Fruit fly (Drosophila melanogaster) whole organism, embryonic: Measurements from ENCODE around the gene CG10866.

Experiments
- Aef1 ChIP-seq: fragments of 200-800 bp; sonication (Bioruptor generic); IDR thresholded peaks from 3 replicates; pipeline ENCODE4 v1.3.6; 2022; ENCODE audit warnings: missing biosample characterization, missing genetic modification characterization
- Asciz ChIP-seq: fragments of 200-800 bp; sonication (Bioruptor generic); optimal IDR thresholded peaks from 2 replicates; lab custom pipeline; 2017; ENCODE audit warnings: missing biosample characterization, mild to moderate bottlenecking, missing genetic modification characterization, missing genetic modification reagents
- Bteb2 ChIP-seq: fragments of 200-800 bp; sonication (Bioruptor generic); optimal IDR thresholded peaks from 2 replicates; lab custom pipeline; 2016; ENCODE audit warnings: missing biosample characterization, missing genetic modification characterization
- CG15514 ChIP-seq: fragments of 200-800 bp; sonication (Bioruptor generic); optimal IDR thresholded peaks from 3 replicates; lab custom pipeline; 2017; ENCODE audit warnings: missing biosample characterization, missing genetic modification characterization, mild to moderate bottlenecking, moderate library complexity, missing genetic modification reagents
- CG15696 ChIP-seq: fragments of 200-800 bp; sonication (Bioruptor generic); optimal IDR thresholded peaks from 2 replicates; lab custom pipeline; 2019; ENCODE audit warnings: missing biosample characterization, mild to moderate bottlenecking, missing genetic modification characterization, moderate library complexity
- CG17568 ChIP-seq: fragments of 200-800 bp; sonication (Bioruptor generic); optimal IDR thresholded peaks from 2 replicates; lab custom pipeline; 2018; ENCODE audit warnings: missing biosample characterization, mild to moderate bottlenecking, missing genetic modification characterization, moderate library complexity
- CG2678 ChIP-seq: fragments of 200-800 bp; sonication (Bioruptor generic); optimal IDR thresholded peaks from 3 replicates; lab custom pipeline; 2019; ENCODE audit warnings: missing biosample characterization, mild to moderate bottlenecking, missing genetic modification characterization, moderate library complexity
- CG2875 ChIP-seq: fragments of 200-800 bp; sonication (Bioruptor generic); optimal IDR thresholded peaks from 2 replicates; lab custom pipeline; 2017; ENCODE audit warnings: missing biosample characterization, mild to moderate bottlenecking, missing genetic modification characterization, missing genetic modification reagents
- CG2889 ChIP-seq: fragments of 200-800 bp; sonication (Bioruptor generic); IDR thresholded peaks from 3 replicates; pipeline ENCODE4 v1.3.6; 2022; ENCODE audit warnings: missing biosample characterization, missing genetic modification characterization
- CG30020 ChIP-seq: fragments of 200-800 bp; optimal IDR thresholded peaks from 2 replicates; lab custom pipeline; 2019; ENCODE audit warnings: missing biosample characterization, mild to moderate bottlenecking, missing genetic modification characterization, moderate library complexity
- CG30431 ChIP-seq: fragments of 200-800 bp; sonication (Bioruptor generic); optimal IDR thresholded peaks from 2 replicates; lab custom pipeline; 2017; ENCODE audit warnings: missing biosample characterization, missing genetic modification characterization
- CG32767 ChIP-seq: fragments of 200-800 bp; sonication (Bioruptor generic); IDR thresholded peaks from 2 replicates; pipeline ENCODE4 v1.3.6; 2022; ENCODE audit warnings: missing biosample characterization, missing genetic modification characterization
- CG34422 ChIP-seq: fragments of 200-800 bp; sonication (Bioruptor generic); IDR thresholded peaks from 3 replicates; pipeline ENCODE4 v1.3.6; 2022; ENCODE audit warnings: missing biosample characterization, missing genetic modification characterization
- CG5180 ChIP-seq: fragments of 200-800 bp; sonication (Bioruptor generic); optimal IDR thresholded peaks from 3 replicates; lab custom pipeline; 2017; ENCODE audit warnings: missing biosample characterization, missing genetic modification characterization, mild to moderate bottlenecking, moderate library complexity, missing genetic modification reagents
- CG6689 ChIP-seq: fragments of 200-800 bp; sonication (Bioruptor generic); IDR thresholded peaks from 2 replicates; pipeline ENCODE4 v1.3.6; 2022; ENCODE audit warnings: missing biosample characterization, missing genetic modification characterization
- CG9437 ChIP-seq: fragments of 200-800 bp; sonication (Bioruptor generic); optimal IDR thresholded peaks from 2 replicates; lab custom pipeline; 2018; ENCODE audit warnings: missing biosample characterization, mild to moderate bottlenecking, missing genetic modification characterization
- CG9817 ChIP-seq: fragments of 200-800 bp; sonication (Bioruptor generic); optimal IDR thresholded peaks from 2 replicates; lab custom pipeline; 2018; ENCODE audit warnings: missing biosample characterization, mild to moderate bottlenecking, missing genetic modification characterization, moderate library complexity
- D19A ChIP-seq: fragments of 200-800 bp; optimal IDR thresholded peaks from 3 replicates; lab custom pipeline; 2019; ENCODE audit warnings: missing biosample characterization, mild to moderate bottlenecking, missing genetic modification characterization, moderate library complexity
- Hr78 ChIP-seq, 2 experiments: fragments of 200-800 bp in 1 of 2; fragments of >200 bp in 1 of 2; sonication (Bioruptor generic) in 1 of 2; optimal IDR thresholded peaks; 2 replicates each; lab custom pipeline; 2017 to 2019; ENCODE audit warnings: missing biosample characterization in 2 of 2, missing genetic modification characterization in 2 of 2, mild to moderate bottlenecking in 1 of 2, moderate library complexity in 1 of 2
- Jarid2 ChIP-seq: fragments of 200-800 bp; sonication (Bioruptor generic); optimal IDR thresholded peaks from 3 replicates; lab custom pipeline; 2017; ENCODE audit warnings: mild to moderate bottlenecking, missing biosample characterization, missing genetic modification reagents, missing genetic modification characterization
- MTF-1 ChIP-seq: fragments of 200-800 bp; sonication (Bioruptor generic); optimal IDR thresholded peaks from 2 replicates; lab custom pipeline; 2018; ENCODE audit warnings: missing biosample characterization, mild to moderate bottlenecking, missing genetic modification characterization, borderline replicate concordance
- Max ChIP-seq: fragments of 200-800 bp; sonication (Bioruptor generic); optimal IDR thresholded peaks from 2 replicates; lab custom pipeline; 2016; ENCODE audit warnings: missing biosample characterization, mild to moderate bottlenecking, missing genetic modification characterization
- NC2α ChIP-seq: fragments of 200-800 bp; sonication (Bioruptor generic); optimal IDR thresholded peaks from 2 replicates; lab custom pipeline; 2016; ENCODE audit warnings: missing biosample characterization, missing genetic modification characterization
- Pdp1 ChIP-seq, 2 experiments: fragments of 200-800 bp; sonication (Bioruptor generic); optimal IDR thresholded peaks; 3 replicates each; lab custom pipeline; 2016; ENCODE audit warnings: missing biosample characterization in 2 of 2, missing genetic modification characterization in 2 of 2, mild to moderate bottlenecking in 1 of 2, moderate library complexity in 1 of 2
- Ptx1 ChIP-seq: fragments of 200-800 bp; sonication (Bioruptor generic); IDR thresholded peaks from 2 replicates; pipeline ENCODE4 v1.3.6; 2022; ENCODE audit warnings: missing biosample characterization, missing genetic modification characterization
- Rfx ChIP-seq: fragments of 200-800 bp; sonication (Bioruptor generic); IDR thresholded peaks from 2 replicates; pipeline ENCODE4 v1.3.6; 2022; ENCODE audit warnings: missing biosample characterization, missing genetic modification characterization
- Sox102F ChIP-seq: fragments of 200-800 bp; sonication (Bioruptor generic); optimal IDR thresholded peaks from 2 replicates; lab custom pipeline; 2018; ENCODE audit warnings: missing biosample characterization, mild to moderate bottlenecking, missing genetic modification characterization, moderate library complexity
- Taf1 ChIP-seq: fragments of 200-800 bp; sonication (Bioruptor generic); IDR thresholded peaks from 2 replicates; pipeline ENCODE4 v1.3.6; 2022; ENCODE audit warnings: missing biosample characterization, missing genetic modification characterization
- aop ChIP-seq: fragments of 200-800 bp; sonication (Bioruptor generic); IDR thresholded peaks from 2 replicates; pipeline ENCODE4 v1.3.6; 2022; ENCODE audit warnings: missing biosample characterization, missing genetic modification characterization
- ase ChIP-seq: fragments of 200-800 bp; sonication (Bioruptor generic); IDR thresholded peaks from 3 replicates; pipeline ENCODE4 v1.3.6; 2022; ENCODE audit warnings: missing biosample characterization, missing genetic modification characterization
- cg ChIP-seq: fragments of 200-800 bp; sonication (Bioruptor generic); optimal IDR thresholded peaks from 3 replicates; lab custom pipeline; 2019; ENCODE audit warnings: missing biosample characterization, mild to moderate bottlenecking, missing genetic modification characterization, moderate library complexity
- chif ChIP-seq, 2 experiments: fragments of 200-800 bp; sonication (Bioruptor generic); optimal IDR thresholded peaks; 3 replicates each; lab custom pipeline; 2016; ENCODE audit warnings: missing biosample characterization in 2 of 2, missing genetic modification characterization in 2 of 2
- croc ChIP-seq: fragments of 200-800 bp; sonication (Bioruptor generic); conservative IDR thresholded peaks from 3 replicates; pipeline ENCODE4 v1.3.6; 2022; ENCODE audit warnings: missing biosample characterization, missing genetic modification characterization
- crp ChIP-seq, 2 experiments: fragments of 200-800 bp; sonication (Bioruptor generic); optimal IDR thresholded peaks; 2 replicates in 1 of 2; 3 replicates in 1 of 2; lab custom pipeline; 2017; ENCODE audit warnings: missing biosample characterization in 2 of 2, missing genetic modification characterization in 2 of 2, mild to moderate bottlenecking in 1 of 2, moderate library complexity in 1 of 2
- cwo ChIP-seq: fragments of 200-800 bp; sonication (Bioruptor generic); optimal IDR thresholded peaks from 3 replicates; lab custom pipeline; 2017; ENCODE audit warnings: missing biosample characterization, missing genetic modification characterization, mild to moderate bottlenecking, moderate library complexity, missing genetic modification reagents
- dimm ChIP-seq: fragments of 200-800 bp; sonication (Bioruptor generic); IDR thresholded peaks from 2 replicates; pipeline ENCODE4 v1.3.6; 2022; ENCODE audit warnings: missing biosample characterization, missing genetic modification characterization
- ems ChIP-seq: fragments of 200-800 bp; sonication (Bioruptor generic); optimal IDR thresholded peaks from 3 replicates; lab custom pipeline; 2016; ENCODE audit warnings: missing biosample characterization, missing genetic modification characterization
- fd102C ChIP-seq: fragments of 200-800 bp; sonication (Bioruptor generic); optimal IDR thresholded peaks from 2 replicates; lab custom pipeline; 2018; ENCODE audit warnings: missing biosample characterization, mild to moderate bottlenecking, missing genetic modification characterization, moderate library complexity
- gce ChIP-seq: fragments of 200-800 bp; sonication (Bioruptor generic); IDR thresholded peaks from 3 replicates; pipeline ENCODE4 v1.3.6; 2022; ENCODE audit warnings: missing biosample characterization, missing genetic modification characterization
- ham ChIP-seq: fragments of 200-800 bp; sonication (Bioruptor generic); IDR thresholded peaks from 2 replicates; pipeline ENCODE4 v1.3.6; 2022; ENCODE audit warnings: missing biosample characterization, missing genetic modification characterization
- insv ChIP-seq, 2 experiments: fragments of 200-800 bp; sonication (Bioruptor generic); optimal IDR thresholded peaks; 3 replicates each; lab custom pipeline; 2016 to 2018; ENCODE audit warnings: missing biosample characterization in 2 of 2, missing genetic modification characterization in 2 of 2
- jing ChIP-seq: fragments of 200-800 bp; sonication (Bioruptor generic); optimal IDR thresholded peaks from 2 replicates; lab custom pipeline; 2018; ENCODE audit warnings: missing biosample characterization, mild to moderate bottlenecking, missing genetic modification characterization
- nom ChIP-seq: fragments of 200-800 bp; sonication (Bioruptor generic); optimal IDR thresholded peaks from 2 replicates; lab custom pipeline; 2017; ENCODE audit warnings: missing biosample characterization, missing genetic modification characterization, mild to moderate bottlenecking, moderate library complexity, missing genetic modification reagents
- salm ChIP-seq: fragments of 200-800 bp; sonication (Bioruptor generic); optimal IDR thresholded peaks from 2 replicates; lab custom pipeline; 2018; ENCODE audit warnings: missing biosample characterization, mild to moderate bottlenecking, missing genetic modification characterization
- sc ChIP-seq, 3 experiments: fragments of >200 bp in 2 of 3; fragments of 200-800 bp in 1 of 3; sonication (Bioruptor generic) in 1 of 3; optimal IDR thresholded peaks; 2 replicates in 2 of 3; 3 replicates in 1 of 3; lab custom pipeline; 2017; ENCODE audit warnings: mild to moderate bottlenecking in 1 of 3, missing biosample characterization in 1 of 3, missing genetic modification characterization in 1 of 3, missing genetic modification reagents in 1 of 3
- tap ChIP-seq: fragments of 200-800 bp; optimal IDR thresholded peaks from 3 replicates; lab custom pipeline; 2019; ENCODE audit warnings: missing biosample characterization, mild to moderate bottlenecking, missing genetic modification characterization, moderate library complexity
- trem ChIP-seq: fragments of 200-800 bp; optimal IDR thresholded peaks from 3 replicates; lab custom pipeline; 2019; ENCODE audit warnings: missing biosample characterization, mild to moderate bottlenecking, missing genetic modification characterization, moderate library complexity
- unc-4 ChIP-seq: fragments of 200-800 bp; sonication (Bioruptor generic); IDR thresholded peaks from 2 replicates; pipeline ENCODE4 v1.3.6; 2022; ENCODE audit warnings: missing biosample characterization, missing genetic modification characterization; ENCODE audit not compliant: partially characterized antibody
- zfh2 ChIP-seq: fragments of 200-800 bp; sonication (Bioruptor generic); optimal IDR thresholded peaks from 2 replicates; lab custom pipeline; 2016; ENCODE audit warnings: missing biosample characterization, missing genetic modification characterization

The CG10866 gene

DNA sequence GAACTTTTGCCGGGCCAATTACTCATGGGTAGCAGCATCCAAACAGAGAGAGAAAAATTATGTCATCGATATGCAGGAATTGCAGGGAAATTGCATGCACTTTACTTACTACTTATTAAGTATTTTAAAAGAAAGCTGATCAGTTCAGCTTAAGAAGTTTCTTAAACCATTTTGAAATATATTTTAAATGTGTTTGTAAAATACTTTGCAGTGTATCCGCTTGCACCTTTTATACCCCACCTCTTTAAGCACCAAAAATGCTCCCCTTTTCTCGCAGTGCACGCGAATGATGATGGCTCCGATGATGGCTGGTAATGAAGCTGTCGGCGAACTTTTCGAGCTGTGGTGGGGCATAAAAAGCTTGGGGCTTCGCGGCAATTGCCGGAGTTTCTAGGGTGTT is 14.7 kb upstream of the CG10866 start, which contains the start of gene CG14984 (continued):
- TF ChIP-seq croc, result no peak
- no peak for TF ChIP-seq CG17568 (GFP tag; lab: Kevin White, UChicago)
- no peak for TF ChIP-seq salm (tag; lab: Kevin White, UChicago)
- no peak for TF ChIP-seq aop (GFP tag; lab: Robert Waterston, UW)
- peak in 1 of 2 experiments; percentile 16 for TF ChIP-seq Pdp1 (GFP tag; optimal IDR thresholded peaks at IDR 0.05; lab: Kevin White, UChicago)
- TF ChIP-seq jing, result no peak
- no peak for TF ChIP-seq CG32767 (GFP tag; lab: Robert Waterston, UW)
- TF ChIP-seq CG5180, result no peak
- TF ChIP-seq dimm (GFP tag; lab: Robert Waterston, UW), result no peak
- no peak for TF ChIP-seq CG34422 (GFP tag; lab: Robert Waterston, UW)
- no peak for TF ChIP-seq CG15696 (tag; lab: Kevin White, UChicago)
- TF ChIP-seq crp (GFP tag; optimal IDR thresholded peaks at IDR 0.05; lab: Kevin White, UChicago), result no peak
- no peak for TF ChIP-seq D19A
- no peak for TF ChIP-seq CG30431 (GFP tag; lab: Kevin White, UChicago)
- no peak for TF ChIP-seq ham (GFP tag; lab: Robert Waterston, UW)
- no peak for TF ChIP-seq insv (GFP tag; optimal IDR thresholded peaks at IDR 0.05; lab: Kevin White, UChicago)
- TF ChIP-seq unc-4 (GFP tag; lab: Robert Waterston, UW), result no peak
- TF ChIP-seq cg (GFP tag; lab: Kevin White, UChicago), result no peak
- TF ChIP-seq gce (GFP tag; lab: Robert Waterston, UW), result no peak
- TF ChIP-seq tap (tag; lab: Kevin White, UChicago), result no peak
- no peak for TF ChIP-seq CG2875 (GFP tag; lab: Kevin White, UChicago)
- TF ChIP-seq nom (GFP tag; lab: Kevin White, UChicago), result peak; percentile 71
- no peak for TF ChIP-seq CG30020
- no peak for TF ChIP-seq fd102C (GFP tag; lab: Kevin White, UChicago)
- peak; percentile 20 for TF ChIP-seq Bteb2
- TF ChIP-seq CG2889 (GFP tag; lab: Robert Waterston, UW), result peak; percentile 28; the same call in 1 of the 3 replicates
- TF ChIP-seq cwo (GFP tag; lab: Kevin White, UChicago), result peak; percentile 63
- TF ChIP-seq CG15514 (GFP tag; lab: Kevin White, UChicago), result peak; percentile 50
- peak; percentile 45; the same call in 1 of the 2 replicates for TF ChIP-seq Taf1
- no peak for TF ChIP-seq Hr78 (GFP tag; optimal IDR thresholded peaks at IDR 0.05; lab: Kevin White, UChicago)
- no peak for TF ChIP-seq trem (tag; lab: Kevin White, UChicago)
- peak; percentile 82 for TF ChIP-seq Rfx (GFP tag; lab: Robert Waterston, UW)
- TF ChIP-seq CG9817, result peak; percentile 19
- TF ChIP-seq sc (optimal IDR thresholded peaks at IDR 0.05; lab: Kevin White, UChicago), result no peak
- no peak for TF ChIP-seq sc (GFP tag; optimal IDR thresholded peaks at IDR 0.05; lab: Kevin White, UChicago)
- TF ChIP-seq Sox102F (GFP tag; lab: Kevin White, UChicago), result peak; percentile 12
- peak; percentile 57 for TF ChIP-seq ems
- peak; percentile 70 for TF ChIP-seq CG2678 (tag; lab: Kevin White, UChicago)
- no peak for TF ChIP-seq Jarid2 (GFP tag; lab: Kevin White, UChicago)
- TF ChIP-seq chif (GFP tag; optimal IDR thresholded peaks at IDR 0.05; lab: Kevin White, UChicago), result peak in 1 of 2 experiments; percentile 42
- TF ChIP-seq Max, result peak; percentile 39
- no peak for TF ChIP-seq NC2α (GFP tag; lab: Kevin White, UChicago)
- peak; percentile 54 for TF ChIP-seq zfh2
- TF ChIP-seq Ptx1 (GFP tag; lab: Robert Waterston, UW), result peak; percentile 42; the same call in 1 of the 2 replicates
- TF ChIP-seq Aef1 (GFP tag; lab: Robert Waterston, UW), result peak; percentile 65
- no peak for TF ChIP-seq Asciz (GFP tag; lab: Kevin White, UChicago)
- TF ChIP-seq CG9437 (GFP tag; lab: Kevin White, UChicago), result no peak
- TF ChIP-seq CG6689 (GFP tag; lab: Robert Waterston, UW), result peak; percentile 51
- no peak for TF ChIP-seq MTF-1 (GFP tag; lab: Kevin White, UChicago)
- TF ChIP-seq ase, result no peak; the same call in 2 of the 3 replicates
